Fruit fly (Drosophila melanogaster) whole organism, embryonic: Measurements from ENCODE around the gene ATPsynD.
A peak's percentile ranks its signal among the peaks of the same experiment; 100 is the strongest.

Experiments used
- ATbp ChIP-seq: fragments of 200-800 bp; sonication (Bioruptor generic); optimal IDR thresholded peaks from 2 replicates; lab custom pipeline; 2017; ENCODE audit warnings: missing biosample characterization, mild to moderate bottlenecking, missing genetic modification characterization, missing genetic modification reagents
- Antp ChIP-seq: fragments of 200-800 bp; sonication (Bioruptor generic); optimal IDR thresholded peaks from 3 replicates; lab custom pipeline; 2016; ENCODE audit warnings: missing biosample characterization, missing genetic modification characterization
- Awh ChIP-seq: fragments of 200-800 bp; sonication (Bioruptor generic); IDR thresholded peaks from 2 replicates; pipeline ENCODE4, ENCODE4 v1.3.6; 2022; ENCODE audit warnings: missing biosample characterization, missing genetic modification characterization
- CG10267 ChIP-seq: fragments of 200-800 bp; sonication (Bioruptor generic); optimal IDR thresholded peaks from 2 replicates; lab custom pipeline; 2018; ENCODE audit warnings: missing biosample characterization, mild to moderate bottlenecking, missing genetic modification characterization, moderate library complexity
- CG10979 ChIP-seq: fragments of 200-800 bp; sonication (Bioruptor generic); optimal IDR thresholded peaks from 2 replicates; lab custom pipeline; 2018; ENCODE audit warnings: missing biosample characterization, mild to moderate bottlenecking, missing genetic modification characterization, moderate library complexity
- CG12391 ChIP-seq: fragments of 200-800 bp; sonication (Bioruptor generic); optimal IDR thresholded peaks from 3 replicates; lab custom pipeline; 2018; ENCODE audit warnings: missing biosample characterization, mild to moderate bottlenecking, missing genetic modification characterization, moderate library complexity
- CG13424 ChIP-seq: fragments of 200-800 bp; sonication (Bioruptor generic); optimal IDR thresholded peaks from 2 replicates; lab custom pipeline; 2019; ENCODE audit warnings: missing biosample characterization, mild to moderate bottlenecking, missing genetic modification characterization, moderate library complexity
- CG14667 ChIP-seq: fragments of 200-800 bp; sonication (Bioruptor generic); IDR thresholded peaks from 2 replicates; pipeline ENCODE4 v1.3.6; 2022; ENCODE audit warnings: missing biosample characterization, missing genetic modification characterization
- CG15601 ChIP-seq: fragments of 200-800 bp; sonication (Bioruptor generic); optimal IDR thresholded peaks from 3 replicates; lab custom pipeline; 2019; ENCODE audit warnings: missing biosample characterization, mild to moderate bottlenecking, missing genetic modification characterization, moderate library complexity
- CG17328 ChIP-seq: fragments of 200-800 bp; sonication (Bioruptor generic); IDR thresholded peaks from 2 replicates; pipeline ENCODE4 v1.3.6; 2022; ENCODE audit warnings: missing biosample characterization, missing genetic modification characterization
- CG17359 ChIP-seq: fragments of 200-800 bp; sonication (Bioruptor generic); optimal IDR thresholded peaks from 3 replicates; lab custom pipeline; 2018; ENCODE audit warnings: missing biosample characterization, mild to moderate bottlenecking, missing genetic modification characterization, moderate library complexity
- CG17612 ChIP-seq: fragments of 200-800 bp; sonication (Bioruptor generic); IDR thresholded peaks from 2 replicates; pipeline ENCODE4 v1.3.6; 2022; ENCODE audit warnings: missing biosample characterization, missing genetic modification characterization
- CG18262 ChIP-seq: fragments of 200-800 bp; optimal IDR thresholded peaks from 3 replicates; lab custom pipeline; 2019; ENCODE audit warnings: missing biosample characterization, mild to moderate bottlenecking, missing genetic modification characterization, moderate library complexity
- CG2678 ChIP-seq: fragments of 200-800 bp; sonication (Bioruptor generic); optimal IDR thresholded peaks from 3 replicates; lab custom pipeline; 2019; ENCODE audit warnings: missing biosample characterization, mild to moderate bottlenecking, missing genetic modification characterization, moderate library complexity
- CG2712 ChIP-seq: fragments of 200-800 bp; optimal IDR thresholded peaks from 3 replicates; lab custom pipeline; 2019; ENCODE audit warnings: missing biosample characterization, mild to moderate bottlenecking, missing genetic modification characterization, moderate library complexity
- CG4424 ChIP-seq: fragments of 200-800 bp; sonication (Bioruptor generic); optimal IDR thresholded peaks from 3 replicates; lab custom pipeline; 2016; ENCODE audit warnings: missing biosample characterization, missing genetic modification characterization
- CG7839 ChIP-seq: fragments of 200-800 bp; sonication (Bioruptor generic); optimal IDR thresholded peaks from 3 replicates; lab custom pipeline; 2018; ENCODE audit warnings: missing biosample characterization, mild to moderate bottlenecking, missing genetic modification characterization, moderate library complexity
- CG8290 ChIP-seq, 3 experiments: fragments of 200-800 bp; sonication (Bioruptor generic); optimal IDR thresholded peaks; 2 replicates each; lab custom pipeline; 2016 to 2019; ENCODE audit warnings: missing biosample characterization in 3 of 3, missing genetic modification characterization in 3 of 3, mild to moderate bottlenecking in 2 of 3, moderate library complexity in 1 of 3
- CG8388 ChIP-seq: fragments of 200-800 bp; sonication (Bioruptor generic); optimal IDR thresholded peaks from 2 replicates; lab custom pipeline; 2019; ENCODE audit warnings: missing biosample characterization, mild to moderate bottlenecking, missing genetic modification characterization, moderate library complexity
- Chrac-16 ChIP-seq: fragments of 200-800 bp; sonication (Bioruptor generic); optimal IDR thresholded peaks from 3 replicates; lab custom pipeline; 2016; ENCODE audit warnings: missing biosample characterization, missing genetic modification characterization
- CoRest ChIP-seq: fragments of 200-800 bp; sonication (Bioruptor generic); optimal IDR thresholded peaks from 3 replicates; lab custom pipeline; 2018; ENCODE audit warnings: missing biosample characterization, mild to moderate bottlenecking, missing genetic modification characterization, moderate library complexity
- D19A ChIP-seq: fragments of 200-800 bp; optimal IDR thresholded peaks from 3 replicates; lab custom pipeline; 2019; ENCODE audit warnings: missing biosample characterization, mild to moderate bottlenecking, missing genetic modification characterization, moderate library complexity
- Dip2 ChIP-seq: fragments of 200-800 bp; sonication (Bioruptor generic); IDR thresholded peaks from 2 replicates; pipeline ENCODE4 v1.3.6; 2022; ENCODE audit warnings: missing biosample characterization, missing genetic modification characterization
- Ets65A ChIP-seq: fragments of 200-800 bp; sonication (Bioruptor generic); peaks from one replicate; lab custom pipeline; 2016; ENCODE audit warnings: missing biosample characterization, missing genetic modification characterization
- Hr78 ChIP-seq, 2 experiments: fragments of 200-800 bp in 1 of 2; fragments of >200 bp in 1 of 2; sonication (Bioruptor generic) in 1 of 2; optimal IDR thresholded peaks; 2 replicates each; lab custom pipeline; 2017 to 2019; ENCODE audit warnings: missing biosample characterization in 2 of 2, missing genetic modification characterization in 2 of 2, mild to moderate bottlenecking in 1 of 2, moderate library complexity in 1 of 2
- Med ChIP-seq: fragments of 200-800 bp; sonication (Bioruptor generic); peaks from one replicate; lab custom pipeline; 2016; ENCODE audit warnings: missing biosample characterization, missing genetic modification characterization, mild to moderate bottlenecking, inconsistent platforms, moderate library complexity
- NFAT ChIP-seq: fragments of 200-800 bp; sonication (Bioruptor generic); IDR thresholded peaks from 2 replicates; pipeline ENCODE4 v1.3.6; 2022; ENCODE audit warnings: missing biosample characterization, missing genetic modification characterization
- Stat92E ChIP-seq, 3 experiments: fragments of >200 bp in 2 of 3; fragments of 200-800 bp in 1 of 3; sonication (Bioruptor generic) in 1 of 3; optimal IDR thresholded peaks; 2 replicates each; lab custom pipeline; 2017 to 2019; ENCODE audit warnings: missing biosample characterization in 3 of 3, missing genetic modification characterization in 3 of 3, mild to moderate bottlenecking in 1 of 3, moderate library complexity in 1 of 3
- Taf1 ChIP-seq: fragments of 200-800 bp; sonication (Bioruptor generic); IDR thresholded peaks from 2 replicates; pipeline ENCODE4 v1.3.6; 2022; ENCODE audit warnings: missing biosample characterization, missing genetic modification characterization
- Xbp1 ChIP-seq: fragments of 200-800 bp; sonication (Bioruptor generic); optimal IDR thresholded peaks from 3 replicates; lab custom pipeline; 2016; ENCODE audit warnings: missing biosample characterization, mild to moderate bottlenecking, missing genetic modification characterization
- ara ChIP-seq: fragments of 200-800 bp; sonication (Bioruptor generic); IDR thresholded peaks from 2 replicates; pipeline ENCODE4 v1.3.6; 2022; ENCODE audit warnings: missing biosample characterization, missing genetic modification characterization
- chif ChIP-seq, 2 experiments: fragments of 200-800 bp; sonication (Bioruptor generic); optimal IDR thresholded peaks; 3 replicates each; lab custom pipeline; 2016; ENCODE audit warnings: missing biosample characterization in 2 of 2, missing genetic modification characterization in 2 of 2
- dati ChIP-seq: fragments of 200-800 bp; sonication (Bioruptor generic); IDR thresholded peaks from 2 replicates; pipeline ENCODE4 v1.3.6; 2022; ENCODE audit warnings: missing biosample characterization, missing genetic modification characterization
- fd96Cb ChIP-seq: fragments of 200-800 bp; sonication (Bioruptor generic); optimal IDR thresholded peaks from 2 replicates; lab custom pipeline; 2018; ENCODE audit warnings: missing biosample characterization, mild to moderate bottlenecking, missing genetic modification characterization, moderate library complexity
- gce ChIP-seq: fragments of 200-800 bp; sonication (Bioruptor generic); IDR thresholded peaks from 3 replicates; pipeline ENCODE4 v1.3.6; 2022; ENCODE audit warnings: missing biosample characterization, missing genetic modification characterization
- gem ChIP-seq: fragments of 200-800 bp; sonication (Bioruptor generic); optimal IDR thresholded peaks from 2 replicates; lab custom pipeline; 2019; ENCODE audit warnings: missing biosample characterization, mild to moderate bottlenecking, missing genetic modification characterization, moderate library complexity
- otp ChIP-seq: fragments of 200-800 bp; sonication (Bioruptor generic); IDR thresholded peaks from 3 replicates; pipeline ENCODE4, ENCODE4 v1.3.6; 2022; ENCODE audit warnings: missing biosample characterization, missing genetic modification characterization
- rib ChIP-seq: fragments of 200-800 bp; sonication (Bioruptor generic); IDR thresholded peaks from 2 replicates; pipeline ENCODE4 v1.3.6; 2022; ENCODE audit warnings: missing biosample characterization, missing genetic modification characterization
- sens ChIP-seq: fragments of 200-800 bp; sonication (Bioruptor generic); peaks from one replicate; lab custom pipeline; 2016; ENCODE audit warnings: missing biosample characterization, missing genetic modification characterization
- sim ChIP-seq: fragments of 200-800 bp; sonication (Bioruptor generic); IDR thresholded peaks from 2 replicates; pipeline ENCODE4 v1.3.6; 2022; ENCODE audit warnings: missing biosample characterization, missing genetic modification characterization
- stc ChIP-seq: fragments of 200-800 bp; sonication (Bioruptor generic); IDR thresholded peaks from 2 replicates; pipeline ENCODE4 v1.3.6; 2022; ENCODE audit warnings: missing biosample characterization, missing genetic modification characterization
- unpg ChIP-seq: fragments of 200-800 bp; sonication (Bioruptor generic); optimal IDR thresholded peaks from 3 replicates; lab custom pipeline; 2018; ENCODE audit warnings: missing biosample characterization, mild to moderate bottlenecking, missing genetic modification characterization, moderate library complexity
- vvl ChIP-seq: fragments of 200-800 bp; sonication (Bioruptor generic); IDR thresholded peaks from 2 replicates; pipeline ENCODE4 v1.3.6; 2022; ENCODE audit warnings: missing biosample characterization, missing genetic modification characterization
- zf30C ChIP-seq: fragments of 200-800 bp; sonication (Bioruptor generic); optimal IDR thresholded peaks from 3 replicates; lab custom pipeline; 2018; ENCODE audit warnings: missing biosample characterization, mild to moderate bottlenecking, missing genetic modification characterization

Gene ATPsynD

DNA sequence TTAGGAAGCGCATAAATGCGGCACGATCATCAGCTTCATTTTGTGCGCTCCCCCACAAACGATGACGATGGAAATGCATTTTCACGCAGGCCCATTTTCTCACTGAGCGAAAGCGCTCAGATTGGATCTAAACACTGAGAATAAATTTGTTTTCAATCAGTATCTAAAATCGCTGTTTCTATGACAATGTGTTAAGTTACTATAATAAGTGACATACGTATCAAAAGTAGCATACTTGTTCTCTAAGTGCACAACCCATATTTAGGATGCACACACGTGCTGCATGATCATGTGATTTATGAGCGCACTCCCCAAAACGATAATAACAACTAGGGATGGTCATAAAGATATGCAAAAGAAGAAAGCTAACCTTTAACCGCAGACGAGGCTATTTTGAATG is 13.3 kb downstream of the ATPsynD start (continued):
- peak; percentile 31 for TF ChIP-seq CG12391 (tag; lab: Kevin White, UChicago)
- no peak for TF ChIP-seq CG17612 (GFP tag; lab: Robert Waterston, UW)
- peak; percentile 11 for TF ChIP-seq Xbp1 (GFP tag; lab: Kevin White, UChicago)
- peak; percentile 4 for TF ChIP-seq CG17359
- peak; percentile 25 for TF ChIP-seq Chrac-16 (GFP tag; lab: Kevin White, UChicago)
- TF ChIP-seq rib = no peak
- 0 out of 2 replicates have a peak, but pooled peaks have one; percentile 33 for TF ChIP-seq CG14667
- peak; percentile 31 for TF ChIP-seq CG13424 (tag; lab: Kevin White, UChicago)
- TF ChIP-seq NFAT (GFP tag; lab: Robert Waterston, UW) = no peak
- 0 out of 3 replicates have a peak, but pooled peaks have one; percentile 44 for TF ChIP-seq otp
- no peak for TF ChIP-seq Taf1
- TF ChIP-seq Stat92E (GFP tag; optimal IDR thresholded peaks at IDR 0.05; lab: Kevin White, UChicago) = no peak
- peak in 1 of 2 experiments; percentile 10 for TF ChIP-seq Hr78 (GFP tag; optimal IDR thresholded peaks at IDR 0.05; lab: Kevin White, UChicago)
- no peak for TF ChIP-seq dati
- TF ChIP-seq Antp (GFP tag; lab: Kevin White, UChicago) = peak; percentile 5
- TF ChIP-seq gce (GFP tag; lab: Robert Waterston, UW) = 0 out of 3 replicates have a peak, but pooled peaks have one; percentile 22
- TF ChIP-seq CG7839 (tag; lab: Kevin White, UChicago) = peak; percentile 11
- TF ChIP-seq CG15601 (tag; lab: Kevin White, UChicago) = peak; percentile 53
- TF ChIP-seq CG8388 (GFP tag; lab: Kevin White, UChicago) = peak; percentile 26
- peak; percentile 75 for TF ChIP-seq ara (GFP tag; lab: Robert Waterston, UW)
- no peak for TF ChIP-seq Dip2
- 0 out of 2 replicates have a peak, but pooled peaks have one; percentile 39 for TF ChIP-seq CG17328 (GFP tag; lab: Robert Waterston, UW)
- TF ChIP-seq unpg (GFP tag; lab: Kevin White, UChicago) = peak; percentile 27
- TF ChIP-seq stc (GFP tag; lab: Robert Waterston, UW) = no peak
- 0 out of 2 replicates have a peak, but pooled peaks have one; percentile 14 for TF ChIP-seq Awh (GFP tag; lab: Robert Waterston, UW)
- peak; percentile 28 for TF ChIP-seq fd96Cb (tag; lab: Kevin White, UChicago)
- peak; percentile 23 for TF ChIP-seq ATbp
- peak; percentile 60 for TF ChIP-seq CG2712 (tag; lab: Kevin White, UChicago)
- TF ChIP-seq CoRest (tag; lab: Kevin White, UChicago) = peak; percentile 11
- peak; percentile 60 for TF ChIP-seq CG10979 (tag; lab: Kevin White, UChicago)
- peak; percentile 15 for TF ChIP-seq CG10267 (tag; lab: Kevin White, UChicago)
- peak; percentile 83 for TF ChIP-seq sens (GFP tag; lab: Kevin White, UChicago)
- peak; percentile 13 for TF ChIP-seq CG4424
- peak; percentile 40; the same call in 1 of the 2 replicates for TF ChIP-seq vvl (GFP tag; lab: Robert Waterston, UW)
- TF ChIP-seq CG2678 (tag; lab: Kevin White, UChicago) = peak; percentile 13
- TF ChIP-seq chif (GFP tag; optimal IDR thresholded peaks at IDR 0.05; lab: Kevin White, UChicago) = peak in 1 of 2 experiments; percentile 37
- peak; percentile 65 for TF ChIP-seq CG18262 (tag; lab: Kevin White, UChicago)
- peak; percentile 1 for TF ChIP-seq CG8290 (GFP tag; optimal IDR thresholded peaks at IDR 0.05; lab: Kevin White, UChicago)
- TF ChIP-seq CG8290 (tag; optimal IDR thresholded peaks at IDR 0.05; lab: Kevin White, UChicago) = no peak
- peak; percentile 66 for TF ChIP-seq Med (GFP tag; lab: Kevin White, UChicago)
- TF ChIP-seq gem (tag; lab: Kevin White, UChicago) = peak; percentile 37
- TF ChIP-seq Ets65A (GFP tag; lab: Kevin White, UChicago) = peak; percentile 19
- 0 out of 2 replicates have a peak, but pooled peaks have one; percentile 27 for TF ChIP-seq sim
- peak; percentile 43 for TF ChIP-seq D19A (tag; lab: Kevin White, UChicago)
- peak; percentile 16 for TF ChIP-seq zf30C (GFP tag; lab: Kevin White, UChicago)
- TF ChIP-seq, all 482 proteins: peak for 73
